Fruit fly (Drosophila melanogaster): Measurements from ENCODE around the gene CenG1A.

dm6 chr2L:13835959-13836358 is 595 bp downstream of the CenG1A start:
- no peak for TF ChIP-seq Smox (GFP tag; optimal IDR thresholded peaks at IDR 0.05)
- no peak for TF ChIP-seq CG11762 (GFP tag; optimal IDR thresholded peaks at IDR 0.05; ENCODE audit: insufficient read depth)
- TF ChIP-seq CG4318 (GFP tag; optimal IDR thresholded peaks at IDR 0.05): no peak
- no peak for TF ChIP-seq CG7368 (GFP tag; optimal IDR thresholded peaks at IDR 0.05)
- no peak for TF ChIP-seq fkh (GFP tag; optimal IDR thresholded peaks at IDR 0.05)
- TF ChIP-seq CG11294 (GFP tag; IDR thresholded peaks at IDR 0.05): no peak
- TF ChIP-seq Eip93F (GFP tag; optimal IDR thresholded peaks at IDR 0.05): no peak
- no peak for TF ChIP-seq CG6854 (GFP tag; optimal IDR thresholded peaks at IDR 0.05)
- no peak for TF ChIP-seq esn (GFP tag; optimal IDR thresholded peaks at IDR 0.05)
- no peak for TF ChIP-seq achi (GFP tag; optimal IDR thresholded peaks at IDR 0.05)
- no peak for TF ChIP-seq CG3919 (GFP tag; optimal IDR thresholded peaks at IDR 0.05)
- no peak for TF ChIP-seq pdm3 (GFP tag; optimal IDR thresholded peaks at IDR 0.05)
- TF ChIP-seq ss (GFP tag; optimal IDR thresholded peaks at IDR 0.05): no peak

All from whole organism, prepupa.